Worm (Caenorhabditis elegans) whole organism, early embryonic: ENCODE results near the gene D1054.3.

ENCODE experiments used
- B0310.2 ChIP-seq: sonication (generic microtip); optimal IDR thresholded peaks from 2 replicates; lab custom pipeline; 2016; ENCODE audit warnings: mild to moderate bottlenecking, missing genetic modification characterization, missing compliant biosample characterization
- ama-1 ChIP-seq: fragments of 150-350 bp; optimal IDR thresholded peaks from 2 replicates; lab custom pipeline; 2014
- ets-7 ChIP-seq: sonication (generic microtip); optimal IDR thresholded peaks from 2 replicates; lab custom pipeline; 2016; ENCODE audit warnings: missing genotype, missing genetic modification characterization, missing compliant biosample characterization
- hnd-1 ChIP-seq: sonication (generic microtip); optimal IDR thresholded peaks from 2 replicates; lab custom pipeline; 2016; ENCODE audit warnings: missing genetic modification characterization, missing compliant biosample characterization

ce11 chrV:10754050-10754449 is 17.2 kb upstream of the D1054.3 start, which contains the start of gene F28H7.7:
- TF ChIP-seq ets-7 (tag; lab: Kevin White, UChicago) (no peak), ama-1 (no peak), hnd-1 (tag; lab: Kevin White, UChicago) (no peak), B0310.2 (tag; lab: Kevin White, UChicago) (no peak)
